Worm (Caenorhabditis elegans) whole organism, mixed stage, embryonic: Measurements from ENCODE around the gene lrpr-1.

ENCODE experiments used
- elt-1 ChIP-seq: sonication (generic microtip); optimal IDR thresholded peaks from 2 replicates; lab custom pipeline; 2017; ENCODE audit warnings: missing genetic modification characterization, mild to moderate bottlenecking, missing compliant biosample characterization, antibody characterized with exemption, moderate library complexity, borderline replicate concordance; ENCODE audit not compliant: insufficient read depth
- lin-13 ChIP-seq: fragments of 150-350 bp; optimal IDR thresholded peaks from 2 replicates; lab custom pipeline; 2014; ENCODE audit warnings: missing biosample characterization, missing genetic modification characterization

ce11 chrV:5888820-5889219 is 28.9 kb downstream of the lrpr-1 start:
- no peak for TF ChIP-seq lin-13 (tag; lab: Kevin White, UChicago)
- no peak for TF ChIP-seq elt-1
